Worm (Caenorhabditis elegans): Measurements from ENCODE around the gene F13D11.4.

The F13D11.4 gene

DNA sequence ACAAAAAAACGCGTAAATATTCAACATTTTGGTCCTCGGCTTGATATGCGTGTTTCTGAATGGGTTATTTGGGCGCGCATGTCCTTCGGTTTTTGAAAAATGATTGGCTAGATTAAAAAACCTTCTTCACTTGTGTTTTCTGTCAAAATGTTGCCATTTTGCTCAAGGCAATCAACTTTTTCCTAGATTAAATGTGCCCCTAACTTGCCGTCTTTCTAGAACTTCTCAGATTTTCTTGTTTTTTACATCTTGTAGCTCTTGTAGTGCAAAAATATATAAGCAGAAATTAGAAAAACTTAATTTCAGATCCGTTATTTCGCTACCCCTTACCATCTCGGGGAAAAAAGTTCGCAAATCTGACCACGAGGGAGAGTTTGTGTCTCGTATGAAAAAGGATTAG lies 12.8 kb downstream of the F13D11.4 start, which contains the start of gene hbl-1:
TSS of gene hbl-1 (plus strand) at position 301 of the 400 bp plus-strand sequence.
- no peak for TF ChIP-seq hlh-30 (tag; optimal IDR thresholded peaks at IDR 0.05; ENCODE audit: insufficient read depth)
- TF ChIP-seq syd-9 (tag; optimal IDR thresholded peaks at IDR 0.05) = no peak
- no peak for TF ChIP-seq rnt-1 (tag; optimal IDR thresholded peaks at IDR 0.05)
- no peak for TF ChIP-seq lim-6 (tag; optimal IDR thresholded peaks at IDR 0.05)

DNA sequence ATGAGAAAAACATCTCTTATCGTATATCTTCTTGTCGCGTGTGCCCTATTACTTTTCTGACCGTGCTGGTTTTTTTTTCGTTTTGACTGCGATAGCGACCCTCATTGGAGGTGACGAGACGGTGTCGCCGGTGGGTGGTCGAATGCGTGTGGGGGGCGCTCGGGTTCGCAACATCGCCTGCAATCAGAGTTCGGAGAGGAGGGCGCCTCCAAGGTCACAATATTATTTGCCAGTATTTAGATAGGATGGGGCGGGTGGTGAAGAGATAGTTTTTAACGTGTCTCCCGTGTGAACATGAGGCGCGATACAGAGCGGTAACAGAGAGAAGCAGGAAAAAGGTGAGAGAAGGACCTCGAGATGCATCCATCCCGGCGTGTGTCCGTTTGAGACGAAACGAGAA lies 13.7 kb downstream of the F13D11.4 start:
- TF ChIP-seq C08G9.2 (tag; optimal IDR thresholded peaks at IDR 0.05) (no peak), ceh-19 (GFP tag; optimal IDR thresholded peaks at IDR 0.05) (no peak), ceh-30 (tag; optimal IDR thresholded peaks at IDR 0.05) (no peak), ceh-34 (tag; optimal IDR thresholded peaks at IDR 0.05) (no peak), sdc-2 (tag; optimal IDR thresholded peaks at IDR 0.05) (peak; percentile 11), ceh-6 (GFP tag; optimal IDR thresholded peaks at IDR 0.05) (peak; percentile 43), syd-9 (tag; optimal IDR thresholded peaks at IDR 0.05) (no peak), hlh-30 (tag; optimal IDR thresholded peaks at IDR 0.05; ENCODE audit: insufficient read depth) (no peak), hlh-8 (tag; optimal IDR thresholded peaks at IDR 0.05) (no peak), elt-4 (tag; optimal IDR thresholded peaks at IDR 0.05) (no peak), dve-1 (tag; optimal IDR thresholded peaks at IDR 0.05) (no peak), ceh-45 (GFP tag; IDR thresholded peaks at IDR 0.05) (no peak), ceh-14 (tag; optimal IDR thresholded peaks at IDR 0.05) (no peak), nhr-232 (tag; optimal IDR thresholded peaks at IDR 0.05) (no peak), ceh-22 (tag; optimal IDR thresholded peaks at IDR 0.05) (no peak), K02D7.2 (tag; optimal IDR thresholded peaks at IDR 0.05) (peak; percentile 32), mec-3 (tag; optimal IDR thresholded peaks at IDR 0.05; ENCODE audit: borderline replicate concordance) (no peak), npax-4 (tag; optimal IDR thresholded peaks at IDR 0.05) (no peak), gmeb-2 (tag; optimal IDR thresholded peaks at IDR 0.05) (no peak), K09A11.1 (tag; optimal IDR thresholded peaks at IDR 0.05; ENCODE audit: insufficient read depth) (no peak), ceh-31 (tag; optimal IDR thresholded peaks at IDR 0.05) (peak; percentile 22), pros-1 (tag; optimal IDR thresholded peaks at IDR 0.05) (no peak), elt-2 (tag; optimal IDR thresholded peaks at IDR 0.05) (no peak), fax-1 (tag; optimal IDR thresholded peaks at IDR 0.05) (no peak), T23F11.4 (GFP tag; optimal IDR thresholded peaks at IDR 0.05) (no peak), odd-2 (tag; optimal IDR thresholded peaks at IDR 0.05) (no peak)

DNA sequence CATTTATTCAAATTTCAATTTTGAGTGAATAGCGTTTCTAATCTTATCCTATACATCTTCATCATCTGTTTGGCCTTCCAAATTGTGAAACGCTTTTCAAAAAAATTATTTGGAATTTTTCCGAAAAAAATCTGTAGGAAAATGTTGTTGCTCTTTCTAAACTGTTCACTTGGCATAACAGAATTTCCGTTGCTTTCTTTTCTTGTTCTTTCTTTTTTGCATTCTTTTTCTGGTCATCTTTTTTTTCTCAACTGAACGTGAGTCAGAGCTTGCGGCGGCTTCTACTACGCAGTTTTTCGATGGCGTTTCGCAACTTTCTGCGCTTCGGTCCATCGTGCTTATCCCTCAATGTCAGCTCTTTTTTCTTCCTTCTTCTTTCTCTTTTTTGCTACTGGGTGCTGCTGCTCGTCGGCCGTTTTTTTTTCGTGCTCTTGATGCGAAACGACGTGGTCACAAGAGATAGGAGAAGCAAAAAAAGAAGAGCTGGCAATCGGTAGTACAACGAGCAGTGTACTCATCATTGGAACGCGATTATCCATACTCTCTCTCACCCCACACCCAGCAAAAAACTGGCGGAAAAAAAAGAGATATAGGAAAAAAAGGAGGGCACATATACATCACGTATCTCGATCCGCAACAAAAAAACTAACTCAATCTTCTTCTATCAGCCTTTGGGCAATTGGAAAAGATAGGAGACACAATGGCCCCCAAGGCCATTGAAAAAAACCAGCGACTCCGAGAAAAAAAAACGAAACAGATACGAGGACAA lies 14.7 kb downstream of the F13D11.4 start:
- TF ChIP-seq dmd-4 (tag; optimal IDR thresholded peaks at IDR 0.05; ENCODE audit: borderline replicate concordance) (peak; percentile 46), elt-2 (tag; optimal IDR thresholded peaks at IDR 0.05) (no peak), unc-42 (tag; optimal IDR thresholded peaks at IDR 0.05) (peak; percentile 39), pag-3 (tag; optimal IDR thresholded peaks at IDR 0.05; ENCODE audit: borderline replicate concordance) (no peak), ceh-18 (tag; optimal IDR thresholded peaks at IDR 0.05) (peak; percentile 57), sox-2 (GFP tag; IDR thresholded peaks at IDR 0.05) (no peak), odd-2 (tag; optimal IDR thresholded peaks at IDR 0.05) (no peak), pax-1 (tag; optimal IDR thresholded peaks at IDR 0.05) (no peak), che-1 (tag; optimal IDR thresholded peaks at IDR 0.05) (no peak), syd-9 (tag; optimal IDR thresholded peaks at IDR 0.05) (no peak)

DNA sequence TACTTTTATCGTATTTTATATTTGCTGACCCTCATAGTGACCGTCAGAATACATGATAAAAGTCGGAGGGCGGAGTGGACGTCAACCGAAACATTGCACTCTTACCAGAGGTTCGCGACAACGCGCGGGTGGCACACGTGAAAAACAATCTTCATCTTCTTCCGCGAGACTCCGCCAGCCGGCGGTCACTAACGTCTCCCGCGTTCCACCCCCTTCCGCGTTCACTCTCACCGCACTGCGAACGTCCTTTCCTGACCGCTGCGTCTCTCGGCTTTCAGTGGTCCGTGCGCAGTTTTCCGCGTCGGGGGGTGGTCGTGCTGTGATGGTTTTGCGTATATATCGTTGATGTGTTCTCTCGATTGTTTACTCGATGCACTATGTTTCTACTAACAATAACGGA lies 16.4 kb downstream of the F13D11.4 start:
- TF ChIP-seq hlh-8 (tag; optimal IDR thresholded peaks at IDR 0.05) (peak; percentile 41), pha-4 (tag; optimal IDR thresholded peaks at IDR 0.05) (no peak), C08G9.2 (tag; optimal IDR thresholded peaks at IDR 0.05) (no peak), ref-2 (tag; optimal IDR thresholded peaks at IDR 0.05) (peak; percentile 61), nfya-1 (tag; optimal IDR thresholded peaks at IDR 0.05) (peak; percentile 60), syd-9 (tag; optimal IDR thresholded peaks at IDR 0.05) (peak; percentile 76), ceh-31 (tag; optimal IDR thresholded peaks at IDR 0.05) (peak; percentile 51), ceh-24 (tag; optimal IDR thresholded peaks at IDR 0.05) (no peak), dmd-4 (tag; optimal IDR thresholded peaks at IDR 0.05; ENCODE audit: borderline replicate concordance) (peak; percentile 5), sdc-2 (tag; optimal IDR thresholded peaks at IDR 0.05) (peak; percentile 64), eyg-1 (tag; optimal IDR thresholded peaks at IDR 0.05) (peak; percentile 31), F13H6.1 (tag; optimal IDR thresholded peaks at IDR 0.05) (no peak), ets-4 (tag; optimal IDR thresholded peaks at IDR 0.05) (no peak), ceh-19 (GFP tag; optimal IDR thresholded peaks at IDR 0.05) (peak; percentile 59), ceh-2 (tag; optimal IDR thresholded peaks at IDR 0.05) (peak; percentile 42), pros-1 (tag; optimal IDR thresholded peaks at IDR 0.05) (peak; percentile 78), ceh-34 (tag; optimal IDR thresholded peaks at IDR 0.05) (peak; percentile 86), tbx-2 (tag; optimal IDR thresholded peaks at IDR 0.05) (peak; percentile 61), rnt-1 (tag; optimal IDR thresholded peaks at IDR 0.05) (peak; percentile 80), ceh-6 (GFP tag; optimal IDR thresholded peaks at IDR 0.05) (peak; percentile 22)

Measured in whole organism, late embryonic.